Worm (Caenorhabditis elegans) whole organism, L1 larva: ENCODE results near the gene str-48.
A peak's percentile ranks its signal among the peaks of the same experiment; 100 is the strongest.

Experiments used
- C16A3.4 ChIP-seq: fragments of 150-350 bp; optimal IDR thresholded peaks from 2 replicates; lab custom pipeline; 2014; ENCODE audit warnings: missing biosample characterization, missing genetic modification characterization
- C34B4.2 ChIP-seq: sonication (generic microtip); optimal IDR thresholded peaks from 2 replicates; lab custom pipeline; 2017; ENCODE audit warnings: mild to moderate bottlenecking, missing genetic modification characterization, missing compliant biosample characterization
- blmp-1 ChIP-seq: fragments of 150-350 bp; optimal IDR thresholded peaks from 2 replicates; lab custom pipeline; 2014; ENCODE audit warnings: missing biosample characterization, missing genetic modification characterization
- ceh-63 ChIP-seq: fragments of 200-800 bp; sonication (Bioruptor generic); optimal IDR thresholded peaks from 2 replicates; lab custom pipeline; 2018; ENCODE audit warnings: mild to moderate bottlenecking, missing genetic modification characterization, missing compliant biosample characterization
- dpl-1 ChIP-seq, 3 experiments: fragments of 150-350 bp in 2 of 3; sonication (generic microtip) in 1 of 3; optimal IDR thresholded peaks; 2 replicates each; lab custom pipeline; 2014 to 2017; ENCODE audit warnings: missing biosample characterization in 3 of 3, missing genetic modification characterization in 3 of 3, missing genetic modification reagents in 3 of 3
- dsc-1 ChIP-seq: sonication (generic microtip); optimal IDR thresholded peaks from 2 replicates; lab custom pipeline; 2016; ENCODE audit warnings: mild to moderate bottlenecking, missing genetic modification characterization, missing compliant biosample characterization
- egl-27 ChIP-seq, 2 experiments: fragments of 150-350 bp in 1 of 2; sonication (generic microtip); optimal IDR thresholded peaks; 3 replicates each; lab custom pipeline; 2017 to 2018; ENCODE audit warnings: missing biosample characterization in 2 of 2, missing genetic modification characterization in 2 of 2, missing genetic modification reagents in 2 of 2
- elt-3 ChIP-seq, 6 experiments: fragments of 150-350 bp in 1 of 6; sonication (generic microtip); optimal IDR thresholded peaks; 2 replicates each; lab custom pipeline; 2017 to 2018; ENCODE audit warnings: missing biosample characterization in 6 of 6, missing genetic modification characterization in 6 of 6, inconsistent platforms in 1 of 6
- fkh-4 ChIP-seq: sonication (generic microtip); optimal IDR thresholded peaks from 2 replicates; lab custom pipeline; 2016; ENCODE audit warnings: missing compliant biosample characterization, missing genetic modification characterization, borderline replicate concordance
- fkh-8 ChIP-seq: sonication (generic microtip); optimal IDR thresholded peaks from 2 replicates; lab custom pipeline; 2016; ENCODE audit warnings: mild to moderate bottlenecking, missing genetic modification characterization, missing compliant biosample characterization
- hlh-17 ChIP-seq: fragments of 200-800 bp; sonication (Bioruptor generic); optimal IDR thresholded peaks from 2 replicates; lab custom pipeline; 2018; ENCODE audit warnings: missing genetic modification characterization, mild to moderate bottlenecking, missing compliant biosample characterization, moderate library complexity, borderline replicate concordance
- hpl-2 ChIP-seq: fragments of 150-350 bp; optimal IDR thresholded peaks from 2 replicates; lab custom pipeline; 2014; ENCODE audit warnings: missing biosample characterization, missing genetic modification reagents, missing genetic modification characterization
- lin-13 ChIP-seq: fragments of 150-350 bp; optimal IDR thresholded peaks from 2 replicates; lab custom pipeline; 2014; ENCODE audit warnings: missing biosample characterization, missing genetic modification reagents, missing genetic modification characterization
- lin-14 ChIP-seq: fragments of 200-800 bp; sonication (Bioruptor generic); optimal IDR thresholded peaks from 2 replicates; lab custom pipeline; 2018; ENCODE audit warnings: mild to moderate bottlenecking, missing genetic modification characterization, moderate library complexity, missing compliant biosample characterization
- lin-35 ChIP-seq, 2 experiments: fragments of 150-350 bp; optimal IDR thresholded peaks; 2 replicates each; lab custom pipeline; 2014; ENCODE audit warnings: missing biosample characterization in 2 of 2, missing genetic modification characterization in 2 of 2, missing genetic modification reagents in 2 of 2
- lin-39 ChIP-seq: fragments of 150-350 bp; optimal IDR thresholded peaks from 2 replicates; lab custom pipeline; 2014; ENCODE audit warnings: missing biosample characterization, missing genetic modification reagents, missing genetic modification characterization
- lsy-2 ChIP-seq, 2 experiments: fragments of 150-350 bp; optimal IDR thresholded peaks; 2 replicates each; lab custom pipeline; 2014; ENCODE audit warnings: missing biosample characterization in 2 of 2, missing genetic modification characterization in 2 of 2
- mdl-1 ChIP-seq, 2 experiments: fragments of 150-350 bp; optimal IDR thresholded peaks; 2 replicates each; lab custom pipeline; 2014 to 2017; ENCODE audit warnings: missing biosample characterization in 2 of 2, missing genetic modification characterization in 2 of 2, inconsistent platforms in 1 of 2
- mef-2 ChIP-seq: fragments of 150-350 bp; optimal IDR thresholded peaks from 2 replicates; lab custom pipeline; 2014; ENCODE audit warnings: missing biosample characterization, missing genetic modification characterization
- mep-1 ChIP-seq: fragments of 150-350 bp; optimal IDR thresholded peaks from 2 replicates; lab custom pipeline; 2014; ENCODE audit warnings: missing biosample characterization, missing genetic modification characterization
- nhr-11 ChIP-seq: fragments of 150-350 bp; optimal IDR thresholded peaks from 2 replicates; lab custom pipeline; 2014; ENCODE audit warnings: missing biosample characterization, missing genetic modification characterization
- nhr-19 ChIP-seq: fragments of 200-800 bp; sonication (Bioruptor generic); conservative IDR thresholded peaks from 2 replicates; pipeline ENCODE4 v1.3.6; 2022; ENCODE audit warnings: missing genetic modification characterization, missing compliant biosample characterization
- nhr-20 ChIP-seq: sonication (generic microtip); optimal IDR thresholded peaks from 2 replicates; lab custom pipeline; 2016; ENCODE audit warnings: mild to moderate bottlenecking, missing genetic modification characterization, missing compliant biosample characterization
- nhr-28 ChIP-seq: fragments of 150-350 bp; optimal IDR thresholded peaks from 2 replicates; lab custom pipeline; 2014; ENCODE audit warnings: missing biosample characterization, missing genetic modification characterization
- nhr-71 ChIP-seq: sonication (generic microtip); optimal IDR thresholded peaks from 2 replicates; lab custom pipeline; 2016; ENCODE audit warnings: mild to moderate bottlenecking, missing genetic modification characterization, moderate library complexity, missing compliant biosample characterization
- nhr-76 ChIP-seq: sonication (generic microtip); optimal IDR thresholded peaks from 2 replicates; lab custom pipeline; 2017; ENCODE audit warnings: missing biosample characterization, missing genetic modification characterization
- nhr-77 ChIP-seq: fragments of 150-350 bp; optimal IDR thresholded peaks from 2 replicates; lab custom pipeline; 2014; ENCODE audit warnings: missing biosample characterization, missing genetic modification characterization
- nhr-84 ChIP-seq: sonication (generic microtip); optimal IDR thresholded peaks from 2 replicates; lab custom pipeline; 2017; ENCODE audit warnings: missing biosample characterization, missing genetic modification characterization
- nhr-85 ChIP-seq: sonication (generic microtip); peaks from one replicate; lab custom pipeline; 2016; ENCODE audit warnings: missing genetic modification characterization, inconsistent platforms, missing compliant biosample characterization
- pqm-1 ChIP-seq: sonication (generic microtip); optimal IDR thresholded peaks from 3 replicates; lab custom pipeline; 2017; ENCODE audit warnings: missing biosample characterization, missing genetic modification characterization
- rnt-1 ChIP-seq: sonication (generic microtip); optimal IDR thresholded peaks from 2 replicates; lab custom pipeline; 2016; ENCODE audit warnings: mild to moderate bottlenecking, missing genetic modification characterization, moderate library complexity, missing compliant biosample characterization
- snpc-4 ChIP-seq: fragments of 150-350 bp; optimal IDR thresholded peaks from 2 replicates; lab custom pipeline; 2014; ENCODE audit warnings: missing biosample characterization, missing genetic modification characterization
- snu-23 ChIP-seq: sonication (generic microtip); optimal IDR thresholded peaks from 2 replicates; lab custom pipeline; 2016; ENCODE audit warnings: missing genetic modification characterization, missing compliant biosample characterization
- sox-4 ChIP-seq: sonication (generic microtip); optimal IDR thresholded peaks from 2 replicates; lab custom pipeline; 2016; ENCODE audit warnings: missing genetic modification characterization, missing compliant biosample characterization
- sup-37 ChIP-seq: fragments of 200-800 bp; sonication (Bioruptor generic); optimal IDR thresholded peaks from 2 replicates; lab custom pipeline; 2018; ENCODE audit warnings: mild to moderate bottlenecking, missing genetic modification characterization, missing compliant biosample characterization
- swsn-7 ChIP-seq: sonication (generic microtip); optimal IDR thresholded peaks from 2 replicates; lab custom pipeline; 2016; ENCODE audit warnings: missing genetic modification characterization, missing compliant biosample characterization
- tbx-2 ChIP-seq: sonication (generic microtip); optimal IDR thresholded peaks from 2 replicates; lab custom pipeline; 2016; ENCODE audit warnings: missing genetic modification characterization, missing compliant biosample characterization
- tlp-1 ChIP-seq: fragments of 150-350 bp; optimal IDR thresholded peaks from 2 replicates; lab custom pipeline; 2014; ENCODE audit warnings: missing biosample characterization, missing genetic modification characterization
- unc-130 ChIP-seq: fragments of 150-350 bp; optimal IDR thresholded peaks from 2 replicates; lab custom pipeline; 2017; ENCODE audit warnings: missing biosample characterization, missing genetic modification characterization, inconsistent platforms
- unc-62 ChIP-seq: fragments of 150-350 bp; optimal IDR thresholded peaks from 2 replicates; lab custom pipeline; 2014; ENCODE audit warnings: missing biosample characterization, missing genetic modification reagents, missing genetic modification characterization
- unc-98 ChIP-seq: fragments of 200-800 bp; sonication (Bioruptor generic); IDR thresholded peaks from 2 replicates; pipeline ENCODE4 v1.3.6; 2022; ENCODE audit warnings: missing genetic modification characterization, missing compliant biosample characterization
- vab-15 ChIP-seq: sonication (generic microtip); optimal IDR thresholded peaks from 2 replicates; lab custom pipeline; 2017; ENCODE audit warnings: missing genotype, mild to moderate bottlenecking, missing genetic modification characterization, missing compliant biosample characterization
- xbp-1 ChIP-seq: sonication (generic microtip); optimal IDR thresholded peaks from 2 replicates; lab custom pipeline; 2016; ENCODE audit warnings: missing genetic modification characterization, missing compliant biosample characterization
- zag-1 ChIP-seq: fragments of 150-350 bp; optimal IDR thresholded peaks from 2 replicates; lab custom pipeline; 2014; ENCODE audit warnings: missing biosample characterization, missing genetic modification characterization
- ztf-11 ChIP-seq, 2 experiments: sonication (generic microtip); optimal IDR thresholded peaks; 2 replicates each; lab custom pipeline; 2016 to 2017; ENCODE audit warnings: missing genetic modification characterization in 2 of 2, missing biosample characterization in 1 of 2, missing compliant biosample characterization in 1 of 2
- ztf-4 ChIP-seq: fragments of 150-350 bp; optimal IDR thresholded peaks from 2 replicates; lab custom pipeline; 2014; ENCODE audit warnings: missing biosample characterization, missing genetic modification characterization

str-48 gene

ce11 chrIV:7111354-7111753, 10.5 kb upstream of the str-48 start, which contains the start of the genes ZC477.7 and ssq-3:
ZC477.7 (minus strand) TSS chrIV:7111454.
ssq-3 (plus strand) TSS chrIV:7111604.
- TF ChIP-seq vab-15 (tag; lab: Kevin White, UChicago) (no peak), nhr-71 (tag; lab: Kevin White, UChicago) (no peak), lin-13 (GFP tag; lab: Kevin White, UChicago) (no peak), nhr-85 (tag; lab: Kevin White, UChicago) (no peak), hpl-2 (no peak), tlp-1 (no peak), unc-130 (tag; lab: Kevin White, UChicago) (no peak), snpc-4 (no peak), unc-98 (no peak), nhr-77 (tag; lab: Kevin White, UChicago) (no peak)

DNA sequence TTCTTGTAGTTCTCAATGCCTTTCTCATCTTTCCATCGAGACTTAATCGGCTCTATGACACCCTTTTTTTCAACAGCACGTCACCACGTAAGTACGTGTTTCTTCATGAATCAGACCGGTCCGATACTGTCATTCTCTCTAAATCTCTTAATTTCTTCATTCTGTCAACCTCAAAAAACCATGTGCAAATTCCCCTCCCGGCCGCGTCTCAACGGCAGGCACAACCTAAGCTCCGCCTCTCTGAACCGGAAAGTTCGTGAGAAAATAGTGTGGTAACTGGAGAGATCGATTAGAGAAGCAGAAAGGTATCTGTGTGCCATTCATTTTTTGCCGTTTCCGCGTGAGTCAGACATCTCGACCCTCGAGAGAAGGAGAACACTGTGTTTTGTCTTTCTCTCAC, 7.2 kb upstream of the str-48 start, which contains the start of gene nas-8:
nas-8 (plus strand) TSS at position 301 of the 400 bp plus-strand sequence.
- TF ChIP-seq snu-23 (GFP tag; lab: Kevin White, UChicago) = peak; percentile 11
- TF ChIP-seq fkh-4 = no peak

ce11 chrIV:7131780-7132179, 10.0 kb downstream of the str-48 start, which contains the start of gene grsp-3:
grsp-3 (minus strand) TSS chrIV:7131928.
- no peak for TF ChIP-seq hlh-17 (GFP tag; lab: Kevin White, UChicago)
- TF ChIP-seq sup-37 = no peak
- TF ChIP-seq zag-1 (tag; lab: Kevin White, UChicago) = no peak
- TF ChIP-seq nhr-71 (tag; lab: Kevin White, UChicago) = peak; percentile 59
- peak in 2 of 6 experiments; percentile 59 to 95 for TF ChIP-seq elt-3 (tag; optimal IDR thresholded peaks at IDR 0.05; lab: Kevin White, UChicago)
- peak; percentile 89 for TF ChIP-seq nhr-85 (tag; lab: Kevin White, UChicago)
- TF ChIP-seq vab-15 (tag; lab: Kevin White, UChicago) = no peak
- TF ChIP-seq pqm-1 = no peak
- no peak for TF ChIP-seq C34B4.2 (tag; lab: Kevin White, UChicago)
- peak; percentile 39 for TF ChIP-seq unc-130 (tag; lab: Kevin White, UChicago)
- no peak for TF ChIP-seq sox-4 (tag; lab: Kevin White, UChicago)
- TF ChIP-seq xbp-1 (tag; lab: Kevin White, UChicago) = no peak
- no peak for TF ChIP-seq mef-2
- TF ChIP-seq dsc-1 = no peak
- TF ChIP-seq blmp-1 (tag; lab: Kevin White, UChicago) = peak; percentile 80
- TF ChIP-seq nhr-84 (tag; lab: Kevin White, UChicago) = no peak
- peak; percentile 60 for TF ChIP-seq nhr-20 (tag; lab: Kevin White, UChicago)
- peak in 1 of 2 experiments; percentile 32 for TF ChIP-seq mdl-1 (tag; optimal IDR thresholded peaks at IDR 0.05; lab: Kevin White, UChicago)
- no peak for TF ChIP-seq unc-62 (GFP tag; lab: Kevin White, UChicago)
- TF ChIP-seq hpl-2 = no peak
- no peak for TF ChIP-seq ztf-11 (tag; optimal IDR thresholded peaks at IDR 0.05; lab: Kevin White, UChicago)
- TF ChIP-seq nhr-76 (tag; lab: Kevin White, UChicago) = no peak
- no peak for TF ChIP-seq nhr-11
- no peak for TF ChIP-seq lin-13 (GFP tag; lab: Kevin White, UChicago)
- TF ChIP-seq nhr-28 (tag; lab: Kevin White, UChicago) = no peak
- TF ChIP-seq swsn-7 (tag; lab: Kevin White, UChicago) = no peak
- TF ChIP-seq nhr-77 (tag; lab: Kevin White, UChicago) = no peak
- TF ChIP-seq nhr-19 (GFP tag; lab: Robert Waterston, UW) = no peak; the same call in 1 of the 2 replicates
- no peak for TF ChIP-seq ceh-63 (GFP tag; lab: Kevin White, UChicago)
- TF ChIP-seq tbx-2 (tag; lab: Kevin White, UChicago) = peak; percentile 18
- TF ChIP-seq lsy-2 (tag; optimal IDR thresholded peaks at IDR 0.05; lab: Kevin White, UChicago) = peak; percentile 1 to 33
- TF ChIP-seq fkh-8 (tag; lab: Kevin White, UChicago) = no peak
- TF ChIP-seq egl-27 (tag; optimal IDR thresholded peaks at IDR 0.05; lab: Kevin White, UChicago) = no peak
- peak; percentile 60 for TF ChIP-seq lin-14 (GFP tag; lab: Kevin White, UChicago)
- peak in 1 of 3 experiments; percentile 26 for TF ChIP-seq dpl-1 (GFP tag; optimal IDR thresholded peaks at IDR 0.05; lab: Kevin White, UChicago)
- peak; percentile 39 for TF ChIP-seq mep-1 (tag; lab: Kevin White, UChicago)
- TF ChIP-seq rnt-1 = peak; percentile 7
- no peak for TF ChIP-seq lin-39 (tag; lab: Kevin White, UChicago)
- TF ChIP-seq C16A3.4 = no peak
- TF ChIP-seq snu-23 (GFP tag; lab: Kevin White, UChicago) = peak; percentile 57
- peak in 1 of 2 experiments; percentile 43 for TF ChIP-seq lin-35 (GFP tag; optimal IDR thresholded peaks at IDR 0.05; lab: Kevin White, UChicago)
- TF ChIP-seq ztf-4 = no peak
